Fruit fly (Drosophila melanogaster) whole organism, embryonic: ENCODE results near the gene regucalcin.

Experiments used
- Ada2b ChIP-seq: fragments of 200-800 bp; sonication (Bioruptor generic); IDR thresholded peaks from 2 replicates; pipeline ENCODE4 v1.3.6; 2022; ENCODE audit warnings: missing biosample characterization, missing genetic modification characterization
- Awh ChIP-seq: fragments of 200-800 bp; sonication (Bioruptor generic); IDR thresholded peaks from 2 replicates; pipeline ENCODE4, ENCODE4 v1.3.6; 2022; ENCODE audit warnings: missing biosample characterization, missing genetic modification characterization
- CG10366 ChIP-seq: fragments of 200-800 bp; sonication (Bioruptor generic); IDR thresholded peaks from 2 replicates; pipeline ENCODE4 v1.3.6; 2022; ENCODE audit warnings: missing biosample characterization, missing genetic modification characterization
- CG12391 ChIP-seq: fragments of 200-800 bp; sonication (Bioruptor generic); optimal IDR thresholded peaks from 3 replicates; lab custom pipeline; 2018; ENCODE audit warnings: missing biosample characterization, mild to moderate bottlenecking, missing genetic modification characterization, moderate library complexity
- CG12744 ChIP-seq: fragments of 200-800 bp; sonication (Bioruptor generic); optimal IDR thresholded peaks from 2 replicates; lab custom pipeline; 2016; ENCODE audit warnings: missing biosample characterization, missing genetic modification characterization
- CG13287 ChIP-seq: fragments of 200-800 bp; sonication (Bioruptor generic); IDR thresholded peaks from 2 replicates; pipeline ENCODE4 v1.3.6; 2022; ENCODE audit warnings: missing biosample characterization, missing genetic modification characterization; ENCODE audit not compliant: partially characterized antibody
- CG13894 ChIP-seq: fragments of 200-800 bp; sonication (Bioruptor generic); optimal IDR thresholded peaks from 3 replicates; lab custom pipeline; 2018; ENCODE audit warnings: missing biosample characterization, mild to moderate bottlenecking, missing genetic modification characterization, moderate library complexity
- CG14014 ChIP-seq: fragments of 200-800 bp; sonication (Bioruptor generic); IDR thresholded peaks from 2 replicates; pipeline ENCODE4 v1.3.6; 2022; ENCODE audit warnings: missing biosample characterization, missing genetic modification characterization
- CG14667 ChIP-seq: fragments of 200-800 bp; sonication (Bioruptor generic); IDR thresholded peaks from 2 replicates; pipeline ENCODE4 v1.3.6; 2022; ENCODE audit warnings: missing biosample characterization, missing genetic modification characterization
- CG1602 ChIP-seq: fragments of 200-800 bp; sonication (Bioruptor generic); optimal IDR thresholded peaks from 3 replicates; lab custom pipeline; 2016; ENCODE audit warnings: missing biosample characterization, missing genetic modification characterization
- CG16863 ChIP-seq: fragments of 200-800 bp; sonication (Bioruptor generic); optimal IDR thresholded peaks from 3 replicates; lab custom pipeline; 2016; ENCODE audit warnings: missing biosample characterization, missing genetic modification characterization
- CG17186 ChIP-seq: fragments of 200-800 bp; sonication (Bioruptor generic); optimal IDR thresholded peaks from 3 replicates; lab custom pipeline; 2017; ENCODE audit warnings: missing biosample characterization, missing genetic modification reagents, missing genetic modification characterization
- CG17829 ChIP-seq: fragments of 200-800 bp; optimal IDR thresholded peaks from 2 replicates; lab custom pipeline; 2019; ENCODE audit warnings: missing biosample characterization, mild to moderate bottlenecking, missing genetic modification characterization, moderate library complexity
- CG2120 ChIP-seq: fragments of 200-800 bp; sonication (Bioruptor generic); optimal IDR thresholded peaks from 3 replicates; lab custom pipeline; 2016; ENCODE audit warnings: missing biosample characterization, missing genetic modification characterization
- CG2712 ChIP-seq: fragments of 200-800 bp; optimal IDR thresholded peaks from 3 replicates; lab custom pipeline; 2019; ENCODE audit warnings: missing biosample characterization, mild to moderate bottlenecking, missing genetic modification characterization, moderate library complexity
- CG30403 ChIP-seq: fragments of 200-800 bp; sonication (Bioruptor generic); optimal IDR thresholded peaks from 3 replicates; lab custom pipeline; 2016; ENCODE audit warnings: missing biosample characterization, missing genetic modification characterization
- CG32532 ChIP-seq: fragments of 200-800 bp; sonication (Bioruptor generic); IDR thresholded peaks from 2 replicates; pipeline ENCODE4 v1.3.6; 2022; ENCODE audit warnings: missing biosample characterization, missing genetic modification characterization
- CG34224 ChIP-seq: fragments of 200-800 bp; sonication (Bioruptor generic); IDR thresholded peaks from 3 replicates; pipeline ENCODE4 v1.3.6; 2022; ENCODE audit warnings: missing biosample characterization, missing genetic modification characterization; ENCODE audit not compliant: partially characterized antibody
- CG3726 ChIP-seq: fragments of 200-800 bp; sonication (Bioruptor generic); IDR thresholded peaks from 3 replicates; pipeline ENCODE4, ENCODE4 v1.3.6; 2022; ENCODE audit warnings: missing biosample characterization, missing genetic modification characterization
- CG8944 ChIP-seq: fragments of 200-800 bp; sonication (Bioruptor generic); optimal IDR thresholded peaks from 3 replicates; lab custom pipeline; 2016; ENCODE audit warnings: missing biosample characterization, missing genetic modification characterization
- CG9215 ChIP-seq: fragments of 200-800 bp; sonication (Bioruptor generic); IDR thresholded peaks from 2 replicates; pipeline ENCODE4 v1.3.6; 2022; ENCODE audit warnings: missing biosample characterization, missing genetic modification characterization
- CG9817 ChIP-seq: fragments of 200-800 bp; sonication (Bioruptor generic); optimal IDR thresholded peaks from 2 replicates; lab custom pipeline; 2018; ENCODE audit warnings: missing biosample characterization, mild to moderate bottlenecking, missing genetic modification characterization, moderate library complexity
- Doc2 ChIP-seq: fragments of 200-800 bp; sonication (Bioruptor generic); IDR thresholded peaks from 2 replicates; pipeline ENCODE4 v1.3.6; 2022; ENCODE audit warnings: missing biosample characterization, missing genetic modification characterization
- HLHmδ ChIP-seq: fragments of 200-800 bp; sonication (Bioruptor generic); optimal IDR thresholded peaks from 2 replicates; lab custom pipeline; 2018; ENCODE audit warnings: missing biosample characterization, mild to moderate bottlenecking, missing genetic modification characterization, moderate library complexity
- Hr3 ChIP-seq: fragments of 200-800 bp; sonication (Bioruptor generic); optimal IDR thresholded peaks from 3 replicates; lab custom pipeline; 2016; ENCODE audit warnings: missing biosample characterization, missing genetic modification characterization
- Hsf ChIP-seq: fragments of 200-800 bp; sonication (Bioruptor generic); optimal IDR thresholded peaks from 3 replicates; lab custom pipeline; 2016; ENCODE audit warnings: missing biosample characterization, missing genetic modification characterization
- Jarid2 ChIP-seq: fragments of 200-800 bp; sonication (Bioruptor generic); optimal IDR thresholded peaks from 3 replicates; lab custom pipeline; 2017; ENCODE audit warnings: mild to moderate bottlenecking, missing biosample characterization, missing genetic modification reagents, missing genetic modification characterization
- NK7.1 ChIP-seq: fragments of 200-800 bp; sonication (Bioruptor generic); optimal IDR thresholded peaks from 3 replicates; lab custom pipeline; 2016; ENCODE audit warnings: missing biosample characterization, missing genetic modification characterization
- Sin3A ChIP-seq: fragments of >200 bp; optimal IDR thresholded peaks from 2 replicates; lab custom pipeline; 2018
- Sox102F ChIP-seq: fragments of 200-800 bp; sonication (Bioruptor generic); optimal IDR thresholded peaks from 2 replicates; lab custom pipeline; 2018; ENCODE audit warnings: missing biosample characterization, mild to moderate bottlenecking, missing genetic modification characterization, moderate library complexity
- Sry-β ChIP-seq: fragments of 200-800 bp; sonication (Bioruptor generic); optimal IDR thresholded peaks from 2 replicates; lab custom pipeline; 2018; ENCODE audit warnings: missing biosample characterization, mild to moderate bottlenecking, missing genetic modification characterization, moderate library complexity
- Sry-δ ChIP-seq: fragments of 200-800 bp; sonication (Bioruptor generic); optimal IDR thresholded peaks from 2 replicates; lab custom pipeline; 2016; ENCODE audit warnings: missing biosample characterization, missing genetic modification characterization
- Xrp1 ChIP-seq: fragments of 200-800 bp; sonication (Bioruptor generic); IDR thresholded peaks from 2 replicates; pipeline ENCODE4 v1.3.6; 2022; ENCODE audit warnings: missing biosample characterization, missing genetic modification characterization
- aop ChIP-seq: fragments of 200-800 bp; sonication (Bioruptor generic); IDR thresholded peaks from 2 replicates; pipeline ENCODE4 v1.3.6; 2022; ENCODE audit warnings: missing biosample characterization, missing genetic modification characterization
- az2 ChIP-seq: fragments of 200-800 bp; sonication (Bioruptor generic); optimal IDR thresholded peaks from 3 replicates; lab custom pipeline; 2016; ENCODE audit warnings: missing biosample characterization, missing genetic modification characterization
- bab2 ChIP-seq: fragments of 200-800 bp; sonication (Bioruptor generic); optimal IDR thresholded peaks from 2 replicates; lab custom pipeline; 2016; ENCODE audit warnings: missing biosample characterization, missing genetic modification characterization
- chinmo ChIP-seq: fragments of 200-800 bp; sonication (Bioruptor generic); IDR thresholded peaks from 4 replicates; pipeline ENCODE4 v1.3.6; 2022; ENCODE audit warnings: missing biosample characterization, missing genetic modification characterization; ENCODE audit not compliant: partially characterized antibody
- cwo ChIP-seq: fragments of 200-800 bp; sonication (Bioruptor generic); optimal IDR thresholded peaks from 3 replicates; lab custom pipeline; 2017; ENCODE audit warnings: missing biosample characterization, missing genetic modification characterization, mild to moderate bottlenecking, moderate library complexity, missing genetic modification reagents
- dmrt99B ChIP-seq: fragments of 200-800 bp; sonication (Bioruptor generic); optimal IDR thresholded peaks from 2 replicates; lab custom pipeline; 2018; ENCODE audit warnings: missing biosample characterization, mild to moderate bottlenecking, missing genetic modification characterization, moderate library complexity
- ewg ChIP-seq: fragments of 200-800 bp; sonication (Bioruptor generic); optimal IDR thresholded peaks from 3 replicates; lab custom pipeline; 2017; ENCODE audit warnings: mild to moderate bottlenecking, missing biosample characterization, missing genetic modification reagents, missing genetic modification characterization
- hkb ChIP-seq, 2 experiments: fragments of 200-800 bp in 1 of 2; fragments of >200 bp in 1 of 2; sonication (Bioruptor generic) in 1 of 2; IDR thresholded peaks in 1 of 2; optimal IDR thresholded peaks in 1 of 2; 2 replicates each; pipeline versions ENCODE4 v1.3.6 to Lab custom; 2017 to 2022; ENCODE audit warnings: missing biosample characterization in 1 of 2, missing genetic modification characterization in 1 of 2
- jigr1 ChIP-seq: fragments of 200-800 bp; sonication (Bioruptor generic); IDR thresholded peaks from 3 replicates; pipeline ENCODE4 v1.3.6; 2022; ENCODE audit warnings: missing biosample characterization, missing genetic modification characterization
- ken ChIP-seq: fragments of 200-800 bp; sonication (Bioruptor generic); IDR thresholded peaks from 3 replicates; pipeline ENCODE4 v1.3.6; 2022; ENCODE audit warnings: missing biosample characterization, missing genetic modification characterization
- otp ChIP-seq: fragments of 200-800 bp; sonication (Bioruptor generic); IDR thresholded peaks from 3 replicates; pipeline ENCODE4, ENCODE4 v1.3.6; 2022; ENCODE audit warnings: missing biosample characterization, missing genetic modification characterization
- peb ChIP-seq: fragments of 200-800 bp; sonication (Bioruptor generic); IDR thresholded peaks from 2 replicates; pipeline ENCODE4 v1.3.6; 2022; ENCODE audit warnings: missing biosample characterization, missing genetic modification characterization
- pum ChIP-seq: fragments of 200-800 bp; sonication (Bioruptor generic); optimal IDR thresholded peaks from 2 replicates; lab custom pipeline; 2016; ENCODE audit warnings: missing biosample characterization, missing genetic modification characterization
- slbo ChIP-seq: fragments of 200-800 bp; sonication (Bioruptor generic); IDR thresholded peaks from 2 replicates; pipeline ENCODE4 v1.3.6; 2022; ENCODE audit warnings: missing biosample characterization, missing genetic modification characterization
- wor ChIP-seq: fragments of 200-800 bp; sonication (Bioruptor generic); IDR thresholded peaks from 2 replicates; pipeline ENCODE4 v1.3.6; 2022; ENCODE audit warnings: missing biosample characterization, missing genetic modification characterization

Gene regucalcin

dm6 chrX:12003437-12004394 is 8.5 kb upstream of the regucalcin start, which contains the start of gene fw (continued):
- no peak for TF ChIP-seq CG13287 (GFP tag; lab: Robert Waterston, UW)
- no peak for TF ChIP-seq aop (GFP tag; lab: Robert Waterston, UW)
- TF ChIP-seq CG1602: no peak
- TF ChIP-seq CG9215 (GFP tag; lab: Robert Waterston, UW): no peak
- peak; percentile 7 for TF ChIP-seq Hr3
- peak; percentile 41 for TF ChIP-seq CG12391
- 0 out of 3 replicates have a peak, but pooled peaks have one; percentile 31 for TF ChIP-seq ken (GFP tag; lab: Robert Waterston, UW)
- 0 out of 3 replicates have a peak, but pooled peaks have one; percentile 13 for TF ChIP-seq otp (GFP tag; lab: Robert Waterston, UW)
- peak; percentile 28 for TF ChIP-seq Hsf (GFP tag; lab: Kevin White, UChicago)
- no peak for TF ChIP-seq az2 (GFP tag; lab: Kevin White, UChicago)
- peak; percentile 20; the same call in 1 of the 2 replicates for TF ChIP-seq Awh (GFP tag; lab: Robert Waterston, UW)
- TF ChIP-seq Ada2b (GFP tag; lab: Robert Waterston, UW): peak; percentile 19; the same call in 1 of the 2 replicates
- TF ChIP-seq Doc2 (GFP tag; lab: Robert Waterston, UW): no peak
- TF ChIP-seq CG30403 (GFP tag; lab: Kevin White, UChicago): no peak
- TF ChIP-seq pum (GFP tag; lab: Kevin White, UChicago): no peak
- TF ChIP-seq CG14014: peak; percentile 65; the same call in 1 of the 2 replicates
- TF ChIP-seq bab2 (GFP tag; lab: Kevin White, UChicago): peak; percentile 15
- peak; percentile 0 for TF ChIP-seq CG8944
- TF ChIP-seq chinmo: 0 out of 4 replicates have a peak, but pooled peaks have one; percentile 77
- peak; percentile 12 for TF ChIP-seq ewg
- TF ChIP-seq slbo (GFP tag; lab: Robert Waterston, UW): peak; percentile 50
- no peak for TF ChIP-seq Sry-β (GFP tag; lab: Kevin White, UChicago)
- 0 out of 2 replicates have a peak, but pooled peaks have one; percentile 18 for TF ChIP-seq wor (GFP tag; lab: Robert Waterston, UW)
- TF ChIP-seq CG32532 (GFP tag; lab: Robert Waterston, UW): peak; percentile 54
- TF ChIP-seq jigr1 (GFP tag; lab: Robert Waterston, UW): 0 out of 3 replicates have a peak, but pooled peaks have one; percentile 26
- 0 out of 3 replicates have a peak, but pooled peaks have one; percentile 6 for TF ChIP-seq CG3726 (GFP tag; lab: Robert Waterston, UW)
- TF ChIP-seq CG10366 (GFP tag; lab: Robert Waterston, UW): peak; percentile 31; the same call in 1 of the 2 replicates
- peak; percentile 21 for TF ChIP-seq CG12744 (GFP tag; lab: Kevin White, UChicago)
- peak; percentile 23 for TF ChIP-seq NK7.1 (GFP tag; lab: Kevin White, UChicago)
- peak; percentile 56; the same call in 1 of the 2 replicates for TF ChIP-seq Xrp1 (GFP tag; lab: Robert Waterston, UW)
- no peak for TF ChIP-seq Sry-δ (GFP tag; lab: Kevin White, UChicago)
- no peak for TF ChIP-seq CG34224 (GFP tag; lab: Robert Waterston, UW)
- no peak for TF ChIP-seq CG17186
- TF ChIP-seq CG2712 (tag; lab: Kevin White, UChicago): peak; percentile 25
- peak; percentile 14 for TF ChIP-seq CG9817
- TF ChIP-seq hkb (optimal IDR thresholded peaks at IDR 0.05; lab: Kevin White, UChicago): no peak
- peak; percentile 17; the same call in 1 of the 2 replicates for TF ChIP-seq hkb (GFP tag; IDR thresholded peaks at IDR 0.05; lab: Robert Waterston, UW)
- TF ChIP-seq CG17829 (tag; lab: Kevin White, UChicago): peak; percentile 22
- peak; percentile 64 for TF ChIP-seq Jarid2 (GFP tag; lab: Kevin White, UChicago)
- TF ChIP-seq CG2120 (GFP tag; lab: Kevin White, UChicago): peak; percentile 35
- no peak for TF ChIP-seq HLHmδ
- peak; percentile 39 for TF ChIP-seq CG16863 (GFP tag; lab: Kevin White, UChicago)
- TF ChIP-seq cwo (GFP tag; lab: Kevin White, UChicago): peak; percentile 16
- TF ChIP-seq dmrt99B (tag; lab: Kevin White, UChicago): no peak
- peak; percentile 15 for TF ChIP-seq CG13894 (tag; lab: Kevin White, UChicago)
- no peak for TF ChIP-seq CG14667 (GFP tag; lab: Robert Waterston, UW)
- no peak for TF ChIP-seq Sin3A (lab: Kevin White, UChicago)
- TF ChIP-seq Sox102F: peak; percentile 46
- 0 out of 2 replicates have a peak, but pooled peaks have one; percentile 38 for TF ChIP-seq peb (GFP tag; lab: Robert Waterston, UW)
